Worm (Caenorhabditis elegans) whole organism, midembryonic: ENCODE data around the gene W03C9.1.

ENCODE experiments used
- cog-1 ChIP-seq: sonication (generic microtip); optimal IDR thresholded peaks from 2 replicates; lab custom pipeline; 2016; ENCODE audit warnings: missing genetic modification characterization, missing compliant biosample characterization
- flt-1 ChIP-seq: fragments of 200-800 bp; sonication (Bioruptor generic); IDR thresholded peaks from 2 replicates; pipeline ENCODE4 v1.3.6; 2022; ENCODE audit warnings: missing genetic modification characterization, missing compliant biosample characterization
- klf-2 ChIP-seq: fragments of 200-800 bp; sonication (Bioruptor generic); conservative IDR thresholded peaks from 2 replicates; pipeline ENCODE4 v1.3.6; 2022; ENCODE audit warnings: missing genetic modification reagents, missing genetic modification characterization, missing compliant biosample characterization
- med-1 ChIP-seq: sonication (generic microtip); optimal IDR thresholded peaks from 2 replicates; lab custom pipeline; 2017; ENCODE audit warnings: missing genetic modification characterization, mild to moderate bottlenecking, missing compliant biosample characterization, antibody characterized with exemption, missing genetic modification reagents; ENCODE audit not compliant: insufficient read depth
- ref-1 ChIP-seq: fragments of 200-800 bp; sonication (Bioruptor generic); conservative IDR thresholded peaks from 2 replicates; pipeline ENCODE4 v1.3.6; 2022; ENCODE audit warnings: missing genetic modification reagents, missing genetic modification characterization, missing compliant biosample characterization
- tab-1 ChIP-seq: fragments of 200-800 bp; sonication (Bioruptor generic); IDR thresholded peaks from 2 replicates; pipeline ENCODE4 v1.3.6; 2022; ENCODE audit warnings: missing genetic modification characterization, missing compliant biosample characterization
- ztf-23 ChIP-seq: fragments of 200-800 bp; sonication (Bioruptor generic); IDR thresholded peaks from 2 replicates; pipeline ENCODE4 v1.3.6; 2022; ENCODE audit warnings: missing genetic modification reagents, missing genetic modification characterization, missing compliant biosample characterization
- ztf-29 ChIP-seq: fragments of 200-800 bp; sonication (Bioruptor generic); IDR thresholded peaks from 2 replicates; pipeline ENCODE4 v1.3.6; 2022; ENCODE audit warnings: missing genetic modification reagents, missing genetic modification characterization, missing compliant biosample characterization

ce11 chrII:11923620-11924298, 38.2 kb downstream of the W03C9.1 start:
- TF ChIP-seq cog-1 (tag; lab: Kevin White, UChicago) (no peak), ref-1 (0 out of 2 replicates have a peak, but pooled peaks have one; percentile 12), ztf-23 (GFP tag; lab: Robert Waterston, UW) (no peak), klf-2 (GFP tag; lab: Robert Waterston, UW) (no peak), ztf-29 (GFP tag; lab: Robert Waterston, UW) (peak; percentile 65; the same call in 1 of the 2 replicates), flt-1 (GFP tag; lab: Robert Waterston, UW) (no peak), med-1 (GFP tag; lab: Kevin White, UChicago) (no peak), tab-1 (no peak)
